Worm (Caenorhabditis elegans): ENCODE results near the gene C31H1.2.

The C31H1.2 gene

DNA sequence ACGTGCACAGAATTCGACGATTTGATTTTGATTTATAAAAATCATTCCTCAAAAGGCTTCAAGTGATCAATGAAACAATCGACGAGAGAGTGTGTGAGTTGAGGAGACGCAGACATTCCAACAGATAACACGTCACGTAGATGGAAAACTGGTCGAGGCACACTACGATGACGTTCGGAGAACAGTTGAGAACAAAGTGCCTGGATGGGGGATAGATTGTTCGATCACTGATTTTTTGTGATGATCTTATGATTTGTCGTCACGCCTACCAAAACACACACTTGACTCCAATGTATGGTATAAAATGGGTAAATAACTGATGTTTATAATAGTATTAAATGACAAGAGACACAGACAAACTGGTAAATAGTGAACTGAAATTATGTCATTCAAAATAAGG, 12.8 kb upstream of the C31H1.2 start (continued):
- peak in 1 of 2 experiments; percentile 66 for TF ChIP-seq mdl-1 (tag; optimal IDR thresholded peaks at IDR 0.05)
- TF ChIP-seq isw-1 (GFP tag; IDR thresholded peaks at IDR 0.05): no peak
- TF ChIP-seq lir-3 (tag; optimal IDR thresholded peaks at IDR 0.05; ENCODE audit: poor library complexity): no peak
- TF ChIP-seq nhr-47 (tag; optimal IDR thresholded peaks at IDR 0.05): peak; percentile 49
- no peak for TF ChIP-seq lin-15B (tag; optimal IDR thresholded peaks at IDR 0.05)
- no peak for TF ChIP-seq ceh-88 (GFP tag; IDR thresholded peaks at IDR 0.05)
- peak; percentile 95 for TF ChIP-seq nhr-85 (tag)
- peak; percentile 3 for TF ChIP-seq blmp-1 (tag; optimal IDR thresholded peaks at IDR 0.05)
- TF ChIP-seq ceh-90 (tag; optimal IDR thresholded peaks at IDR 0.05): no peak
- peak in 1 of 3 experiments; percentile 23 for TF ChIP-seq dpl-1 (GFP tag; optimal IDR thresholded peaks at IDR 0.05)
- TF ChIP-seq nhr-71 (tag; optimal IDR thresholded peaks at IDR 0.05): peak; percentile 93
- no peak for TF ChIP-seq nhr-12 (tag; optimal IDR thresholded peaks at IDR 0.05)
- TF ChIP-seq snpc-4 (tag; optimal IDR thresholded peaks at IDR 0.05): no peak
- TF ChIP-seq tbx-2 (tag; optimal IDR thresholded peaks at IDR 0.05): peak; percentile 77
- no peak for TF ChIP-seq hlh-4 (tag; optimal IDR thresholded peaks at IDR 0.05)
- TF ChIP-seq nhr-11 (tag; optimal IDR thresholded peaks at IDR 0.05): no peak
- TF ChIP-seq zag-1 (tag; optimal IDR thresholded peaks at IDR 0.05): no peak
- TF ChIP-seq lin-13 (GFP tag; optimal IDR thresholded peaks at IDR 0.05): no peak
- TF ChIP-seq elt-3 (tag; optimal IDR thresholded peaks at IDR 0.05): peak in 2 of 6 experiments; percentile 33 to 34
- TF ChIP-seq ztf-11 (tag; optimal IDR thresholded peaks at IDR 0.05): no peak
- peak; percentile 52 for TF ChIP-seq elt-2 (tag; optimal IDR thresholded peaks at IDR 0.05)
- no peak for TF ChIP-seq C04F5.9 (tag; optimal IDR thresholded peaks at IDR 0.05)
- no peak for TF ChIP-seq mef-2 (tag; optimal IDR thresholded peaks at IDR 0.05)
- TF ChIP-seq nhr-237 (tag; optimal IDR thresholded peaks at IDR 0.05): no peak
- TF ChIP-seq F16B12.6 (tag; optimal IDR thresholded peaks at IDR 0.05): no peak
- no peak for TF ChIP-seq skn-1 (tag; optimal IDR thresholded peaks at IDR 0.05)
- no peak for TF ChIP-seq alr-1 (tag; optimal IDR thresholded peaks at IDR 0.05; ENCODE audit: borderline replicate concordance)
- TF ChIP-seq ets-5 (GFP tag; IDR thresholded peaks at IDR 0.05): no peak
- no peak for TF ChIP-seq efl-1 (optimal IDR thresholded peaks at IDR 0.05)
- peak in 1 of 2 experiments; percentile 94 for TF ChIP-seq efl-1 (GFP tag; optimal IDR thresholded peaks at IDR 0.05 in 1 of 2)
- no peak for TF ChIP-seq ceh-82 (tag; optimal IDR thresholded peaks at IDR 0.05)
- no peak for TF ChIP-seq aly-2 (tag; optimal IDR thresholded peaks at IDR 0.05)
- no peak for TF ChIP-seq nhr-28 (tag; optimal IDR thresholded peaks at IDR 0.05)
- no peak for TF ChIP-seq egl-27 (tag; optimal IDR thresholded peaks at IDR 0.05)
- TF ChIP-seq ztf-4 (tag; optimal IDR thresholded peaks at IDR 0.05): no peak
- no peak for TF ChIP-seq unc-30 (tag; optimal IDR thresholded peaks at IDR 0.05)
- no peak for TF ChIP-seq zip-4 (GFP tag; optimal IDR thresholded peaks at IDR 0.05)
- no peak for TF ChIP-seq hpl-2 (GFP tag; optimal IDR thresholded peaks at IDR 0.05)
- TF ChIP-seq hlh-17 (GFP tag; optimal IDR thresholded peaks at IDR 0.05; ENCODE audit: borderline replicate concordance): no peak
- no peak for TF ChIP-seq nhr-76 (tag; optimal IDR thresholded peaks at IDR 0.05)
- TF ChIP-seq pax-3 (tag; optimal IDR thresholded peaks at IDR 0.05): no peak
- TF ChIP-seq nhr-20 (tag; optimal IDR thresholded peaks at IDR 0.05): peak; percentile 93
- TF ChIP-seq fkh-4 (tag; optimal IDR thresholded peaks at IDR 0.05; ENCODE audit: borderline replicate concordance): no peak
- no peak for TF ChIP-seq egl-13 (tag; optimal IDR thresholded peaks at IDR 0.05)
- no peak for TF ChIP-seq fos-1 (tag; optimal IDR thresholded peaks at IDR 0.05)
- TF ChIP-seq C34B4.2 (tag; optimal IDR thresholded peaks at IDR 0.05): no peak
- TF ChIP-seq vab-15 (tag; optimal IDR thresholded peaks at IDR 0.05): no peak
- TF ChIP-seq jun-1 (tag; optimal IDR thresholded peaks at IDR 0.05): peak; percentile 37
- TF ChIP-seq ces-1 (GFP tag; optimal IDR thresholded peaks at IDR 0.05): no peak
- no peak for TF ChIP-seq mab-9 (GFP tag; IDR thresholded peaks at IDR 0.05)
- TF ChIP-seq sptf-1 (tag; optimal IDR thresholded peaks at IDR 0.05): no peak
- no peak for TF ChIP-seq tlp-1 (tag; optimal IDR thresholded peaks at IDR 0.05)
- no peak for TF ChIP-seq unc-86 (tag; optimal IDR thresholded peaks at IDR 0.05)
